Worm (Caenorhabditis elegans): ENCODE results near the gene F46F5.16.

DNA sequence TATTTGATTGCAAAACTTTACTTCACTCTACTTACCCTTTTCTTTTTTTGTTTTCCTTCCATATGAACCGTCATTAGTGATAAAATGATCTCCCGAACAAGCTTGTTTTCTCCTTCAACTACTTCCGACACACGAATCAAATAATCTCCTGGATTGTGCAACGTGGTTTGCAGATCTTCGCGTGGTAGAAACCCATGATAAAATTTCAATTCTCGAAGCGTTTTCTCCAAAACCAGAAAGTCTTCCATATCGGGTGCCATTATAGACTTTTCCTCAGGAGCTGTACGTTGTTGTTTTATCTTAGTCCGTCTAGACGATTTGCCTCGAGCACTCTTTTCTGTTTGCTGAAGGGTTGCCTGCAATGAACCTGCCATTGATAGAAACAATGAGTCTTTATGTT lies 10.4 kb downstream of the F46F5.16 start:
- TF ChIP-seq pqm-1 (tag; optimal IDR thresholded peaks at IDR 0.05) (no peak), pax-3 (tag; optimal IDR thresholded peaks at IDR 0.05) (no peak), lin-35 (GFP tag; optimal IDR thresholded peaks at IDR 0.05) (no peak), unc-130 (tag; optimal IDR thresholded peaks at IDR 0.05) (no peak), mab-9 (GFP tag; IDR thresholded peaks at IDR 0.05) (no peak), lin-39 (tag; optimal IDR thresholded peaks at IDR 0.05) (no peak)

Data from whole organism, L1 larva.